Worm (Caenorhabditis elegans) whole organism, L4/young adult: ENCODE data around the gene lfi-1.

ENCODE experiments used
- W03F9.2 ChIP-seq: fragments of 150-350 bp; optimal IDR thresholded peaks from 2 replicates; lab custom pipeline; 2014; ENCODE audit warnings: missing biosample characterization, missing genetic modification characterization
- dao-5 ChIP-seq: sonication (generic microtip); optimal IDR thresholded peaks from 2 replicates; lab custom pipeline; 2016; ENCODE audit warnings: missing genotype, missing genetic modification characterization, moderate library complexity, missing compliant biosample characterization
- him-1 ChIP-seq: sonication (generic microtip); optimal IDR thresholded peaks from 2 replicates; lab custom pipeline; 2016; ENCODE audit warnings: missing genotype, missing genetic modification reagents, missing genetic modification characterization, missing compliant biosample characterization

DNA sequence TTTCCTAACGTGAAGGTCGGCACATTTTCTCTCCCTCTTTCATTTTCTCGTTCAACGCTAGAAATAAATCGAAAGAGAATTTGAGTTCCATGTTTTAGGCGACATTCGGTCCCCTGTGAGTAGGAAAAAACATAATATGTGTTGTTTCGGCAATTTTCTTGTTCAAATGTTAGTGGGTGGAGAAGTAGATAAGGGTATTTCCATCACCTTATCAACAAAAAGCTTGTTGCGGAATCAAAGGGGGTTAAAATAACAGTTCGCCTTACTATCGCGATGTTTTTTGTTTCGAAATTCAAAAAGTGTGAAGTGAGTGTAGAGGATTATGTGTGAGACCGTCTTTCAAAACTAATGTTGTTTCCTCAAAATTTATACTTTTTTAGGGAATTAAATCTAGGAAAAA is 4.9 kb downstream of the lfi-1 start:
- TF ChIP-seq him-1 (no peak), W03F9.2 (tag; lab: Kevin White, UChicago) (no peak), dao-5 (tag; lab: Kevin White, UChicago) (no peak)
